Fruit fly (Drosophila melanogaster) whole organism, embryonic: ENCODE results near the gene Syx5.

Experiments
- B-H1 ChIP-seq: fragments of 200-800 bp; sonication (Bioruptor generic); IDR thresholded peaks from 3 replicates; pipeline ENCODE4 v1.3.6; 2022; ENCODE audit warnings: missing biosample characterization, missing genetic modification characterization
- CG10209 ChIP-seq: fragments of 200-800 bp; sonication (Bioruptor generic); optimal IDR thresholded peaks from 3 replicates; lab custom pipeline; 2017; ENCODE audit warnings: missing biosample characterization, mild to moderate bottlenecking, missing genetic modification characterization, missing genetic modification reagents
- CG10431 ChIP-seq: fragments of 200-800 bp; sonication (Bioruptor generic); optimal IDR thresholded peaks from 3 replicates; lab custom pipeline; 2018; ENCODE audit warnings: missing biosample characterization, mild to moderate bottlenecking, missing genetic modification characterization
- CG11398 ChIP-seq: fragments of 200-800 bp; sonication (Bioruptor generic); optimal IDR thresholded peaks from 2 replicates; lab custom pipeline; 2016; ENCODE audit warnings: missing biosample characterization, missing genetic modification characterization
- CG12236 ChIP-seq: fragments of 200-800 bp; sonication (Bioruptor generic); optimal IDR thresholded peaks from 2 replicates; lab custom pipeline; 2016; ENCODE audit warnings: missing biosample characterization, missing genetic modification characterization
- CG15696 ChIP-seq: fragments of 200-800 bp; sonication (Bioruptor generic); optimal IDR thresholded peaks from 2 replicates; lab custom pipeline; 2019; ENCODE audit warnings: missing biosample characterization, mild to moderate bottlenecking, missing genetic modification characterization, moderate library complexity
- CG1603 ChIP-seq: fragments of 200-800 bp; sonication (Bioruptor generic); optimal IDR thresholded peaks from 2 replicates; lab custom pipeline; 2019; ENCODE audit warnings: missing biosample characterization, mild to moderate bottlenecking, missing genetic modification characterization, moderate library complexity
- CG17829 ChIP-seq: fragments of 200-800 bp; optimal IDR thresholded peaks from 2 replicates; lab custom pipeline; 2019; ENCODE audit warnings: missing biosample characterization, mild to moderate bottlenecking, missing genetic modification characterization, moderate library complexity
- CG2199 ChIP-seq: fragments of 200-800 bp; sonication (Bioruptor generic); IDR thresholded peaks from 3 replicates; pipeline ENCODE4 v1.3.6; 2022; ENCODE audit warnings: missing biosample characterization, missing genetic modification characterization
- CG2678 ChIP-seq: fragments of 200-800 bp; sonication (Bioruptor generic); optimal IDR thresholded peaks from 3 replicates; lab custom pipeline; 2019; ENCODE audit warnings: missing biosample characterization, mild to moderate bottlenecking, missing genetic modification characterization, moderate library complexity
- CG30020 ChIP-seq: fragments of 200-800 bp; optimal IDR thresholded peaks from 2 replicates; lab custom pipeline; 2019; ENCODE audit warnings: missing biosample characterization, mild to moderate bottlenecking, missing genetic modification characterization, moderate library complexity
- CG33557 ChIP-seq: fragments of 200-800 bp; sonication (Bioruptor generic); optimal IDR thresholded peaks from 2 replicates; lab custom pipeline; 2019; ENCODE audit warnings: missing biosample characterization, mild to moderate bottlenecking, missing genetic modification characterization, moderate library complexity
- CG34376 ChIP-seq: fragments of 200-800 bp; sonication (Bioruptor generic); optimal IDR thresholded peaks from 2 replicates; lab custom pipeline; 2018; ENCODE audit warnings: missing biosample characterization, mild to moderate bottlenecking, missing genetic modification characterization
- CG34422 ChIP-seq: fragments of 200-800 bp; sonication (Bioruptor generic); IDR thresholded peaks from 3 replicates; pipeline ENCODE4 v1.3.6; 2022; ENCODE audit warnings: missing biosample characterization, missing genetic modification characterization
- CG4707 ChIP-seq: fragments of 200-800 bp; sonication (Bioruptor generic); optimal IDR thresholded peaks from 2 replicates; lab custom pipeline; 2018; ENCODE audit warnings: missing biosample characterization, mild to moderate bottlenecking, missing genetic modification characterization, moderate library complexity
- CG6765 ChIP-seq: fragments of 200-800 bp; sonication (Bioruptor generic); optimal IDR thresholded peaks from 3 replicates; lab custom pipeline; 2017; ENCODE audit warnings: missing biosample characterization, mild to moderate bottlenecking, missing genetic modification characterization
- CG7271 ChIP-seq: fragments of 200-800 bp; sonication (Bioruptor generic); optimal IDR thresholded peaks from 2 replicates; lab custom pipeline; 2018; ENCODE audit warnings: missing biosample characterization, mild to moderate bottlenecking, missing genetic modification characterization, moderate library complexity
- CG7357 ChIP-seq: fragments of 200-800 bp; sonication (Bioruptor generic); IDR thresholded peaks from 3 replicates; pipeline ENCODE4 v1.3.6; 2022; ENCODE audit warnings: missing biosample characterization, missing genetic modification characterization
- CG7839 ChIP-seq: fragments of 200-800 bp; sonication (Bioruptor generic); optimal IDR thresholded peaks from 3 replicates; lab custom pipeline; 2018; ENCODE audit warnings: missing biosample characterization, mild to moderate bottlenecking, missing genetic modification characterization, moderate library complexity
- CG7963 ChIP-seq: fragments of 200-800 bp; sonication (Bioruptor generic); IDR thresholded peaks from 3 replicates; pipeline ENCODE4 v1.3.6; 2022; ENCODE audit warnings: missing biosample characterization, missing genetic modification characterization; ENCODE audit not compliant: partially characterized antibody
- CG8944 ChIP-seq: fragments of 200-800 bp; sonication (Bioruptor generic); optimal IDR thresholded peaks from 3 replicates; lab custom pipeline; 2016; ENCODE audit warnings: missing biosample characterization, missing genetic modification characterization
- CG9215 ChIP-seq: fragments of 200-800 bp; sonication (Bioruptor generic); IDR thresholded peaks from 2 replicates; pipeline ENCODE4 v1.3.6; 2022; ENCODE audit warnings: missing biosample characterization, missing genetic modification characterization
- CG9797 ChIP-seq: fragments of 200-800 bp; sonication (Bioruptor generic); optimal IDR thresholded peaks from 3 replicates; lab custom pipeline; 2018; ENCODE audit warnings: missing biosample characterization, mild to moderate bottlenecking, missing genetic modification characterization
- CHES-1-like ChIP-seq: fragments of 200-800 bp; sonication (Bioruptor generic); optimal IDR thresholded peaks from 2 replicates; lab custom pipeline; 2016; ENCODE audit warnings: missing biosample characterization, missing genetic modification characterization
- CoRest ChIP-seq: fragments of 200-800 bp; sonication (Bioruptor generic); optimal IDR thresholded peaks from 3 replicates; lab custom pipeline; 2018; ENCODE audit warnings: missing biosample characterization, mild to moderate bottlenecking, missing genetic modification characterization, moderate library complexity
- Fer3 ChIP-seq: fragments of 200-800 bp; sonication (Bioruptor generic); optimal IDR thresholded peaks from 2 replicates; lab custom pipeline; 2018; ENCODE audit warnings: missing biosample characterization, mild to moderate bottlenecking, missing genetic modification characterization, moderate library complexity
- HLHmδ ChIP-seq: fragments of 200-800 bp; sonication (Bioruptor generic); optimal IDR thresholded peaks from 2 replicates; lab custom pipeline; 2018; ENCODE audit warnings: missing biosample characterization, mild to moderate bottlenecking, missing genetic modification characterization, moderate library complexity
- Hmr ChIP-seq: fragments of 200-800 bp; sonication (Bioruptor generic); optimal IDR thresholded peaks from 3 replicates; lab custom pipeline; 2017; ENCODE audit warnings: mild to moderate bottlenecking, missing biosample characterization, missing genetic modification reagents, missing genetic modification characterization
- Mes4 ChIP-seq: fragments of 200-800 bp; sonication (Bioruptor generic); optimal IDR thresholded peaks from 2 replicates; lab custom pipeline; 2016; ENCODE audit warnings: missing biosample characterization, missing genetic modification characterization
- Mrtf ChIP-seq: fragments of 200-800 bp; sonication (Bioruptor generic); IDR thresholded peaks from 3 replicates; pipeline ENCODE4 v1.3.6; 2022; ENCODE audit warnings: missing biosample characterization, missing genetic modification characterization
- NK7.1 ChIP-seq: fragments of 200-800 bp; sonication (Bioruptor generic); optimal IDR thresholded peaks from 3 replicates; lab custom pipeline; 2016; ENCODE audit warnings: missing biosample characterization, missing genetic modification characterization
- Ptx1 ChIP-seq: fragments of 200-800 bp; sonication (Bioruptor generic); IDR thresholded peaks from 2 replicates; pipeline ENCODE4 v1.3.6; 2022; ENCODE audit warnings: missing biosample characterization, missing genetic modification characterization
- Sin3A ChIP-seq: fragments of >200 bp; optimal IDR thresholded peaks from 2 replicates; lab custom pipeline; 2018
- Sry-δ ChIP-seq: fragments of 200-800 bp; sonication (Bioruptor generic); optimal IDR thresholded peaks from 2 replicates; lab custom pipeline; 2016; ENCODE audit warnings: missing biosample characterization, missing genetic modification characterization
- Ssrp ChIP-seq: fragments of 200-800 bp; sonication (Bioruptor generic); optimal IDR thresholded peaks from 2 replicates; lab custom pipeline; 2018; ENCODE audit warnings: missing biosample characterization, mild to moderate bottlenecking, missing genetic modification characterization, moderate library complexity
- Trl ChIP-seq, 3 experiments: fragments of >200 bp in 2 of 3; fragments of 200-800 bp in 1 of 3; sonication (Bioruptor generic) in 1 of 3; optimal IDR thresholded peaks; 2 replicates in 1 of 3; 3 replicates in 2 of 3; lab custom pipeline; 2016 to 2017; ENCODE audit warnings: missing biosample characterization in 1 of 3, missing genetic modification characterization in 1 of 3
- YL-1 ChIP-seq: fragments of 200-800 bp; sonication (Bioruptor generic); optimal IDR thresholded peaks from 3 replicates; lab custom pipeline; 2017; ENCODE audit warnings: missing biosample characterization, mild to moderate bottlenecking, missing genetic modification characterization
- aop ChIP-seq: fragments of 200-800 bp; sonication (Bioruptor generic); IDR thresholded peaks from 2 replicates; pipeline ENCODE4 v1.3.6; 2022; ENCODE audit warnings: missing biosample characterization, missing genetic modification characterization
- da ChIP-seq: fragments of 200-800 bp; sonication (Bioruptor generic); optimal IDR thresholded peaks from 2 replicates; lab custom pipeline; 2016; ENCODE audit warnings: missing biosample characterization, missing genetic modification characterization
- ems ChIP-seq: fragments of 200-800 bp; sonication (Bioruptor generic); optimal IDR thresholded peaks from 3 replicates; lab custom pipeline; 2016; ENCODE audit warnings: missing biosample characterization, missing genetic modification characterization
- fu2 ChIP-seq: fragments of 200-800 bp; sonication (Bioruptor generic); optimal IDR thresholded peaks from 2 replicates; lab custom pipeline; 2016; ENCODE audit warnings: missing biosample characterization, missing genetic modification characterization
- lbe ChIP-seq: fragments of 200-800 bp; sonication (Bioruptor generic); optimal IDR thresholded peaks from 2 replicates; lab custom pipeline; 2016; ENCODE audit warnings: missing biosample characterization, mild to moderate bottlenecking, missing genetic modification characterization
- pita ChIP-seq: fragments of 200-800 bp; sonication (Bioruptor generic); optimal IDR thresholded peaks from 2 replicates; lab custom pipeline; 2017; ENCODE audit warnings: missing biosample characterization, mild to moderate bottlenecking, missing genetic modification characterization
- prd ChIP-seq, 3 experiments: fragments of >200 bp in 2 of 3; fragments of 200-800 bp in 1 of 3; sonication (Bioruptor generic) in 1 of 3; optimal IDR thresholded peaks in 2 of 3; IDR thresholded peaks in 1 of 3; 2 replicates in 2 of 3; 3 replicates in 1 of 3; pipeline versions ENCODE4 v1.3.6 to Lab custom; 2017 to 2022; ENCODE audit warnings: missing biosample characterization in 1 of 3, missing genetic modification characterization in 1 of 3
- rib ChIP-seq: fragments of 200-800 bp; sonication (Bioruptor generic); IDR thresholded peaks from 2 replicates; pipeline ENCODE4 v1.3.6; 2022; ENCODE audit warnings: missing biosample characterization, missing genetic modification characterization
- trh ChIP-seq: fragments of 200-800 bp; sonication (Bioruptor generic); optimal IDR thresholded peaks from 2 replicates; lab custom pipeline; 2016; ENCODE audit warnings: missing biosample characterization, missing genetic modification characterization
- ttk ChIP-seq: fragments of 200-800 bp; sonication (Bioruptor generic); IDR thresholded peaks from 2 replicates; pipeline ENCODE4 v2.1.2; 2022; ENCODE audit warnings: missing biosample characterization, missing genetic modification characterization
- wdn ChIP-seq: fragments of 200-800 bp; sonication (Bioruptor generic); IDR thresholded peaks from 2 replicates; pipeline ENCODE4 v1.3.6; 2022; ENCODE audit warnings: missing biosample characterization, missing genetic modification characterization
- zen ChIP-seq: fragments of 200-800 bp; sonication (Bioruptor generic); optimal IDR thresholded peaks from 3 replicates; lab custom pipeline; 2018; ENCODE audit warnings: missing biosample characterization, mild to moderate bottlenecking, missing genetic modification characterization, moderate library complexity

Syx5 gene

DNA sequence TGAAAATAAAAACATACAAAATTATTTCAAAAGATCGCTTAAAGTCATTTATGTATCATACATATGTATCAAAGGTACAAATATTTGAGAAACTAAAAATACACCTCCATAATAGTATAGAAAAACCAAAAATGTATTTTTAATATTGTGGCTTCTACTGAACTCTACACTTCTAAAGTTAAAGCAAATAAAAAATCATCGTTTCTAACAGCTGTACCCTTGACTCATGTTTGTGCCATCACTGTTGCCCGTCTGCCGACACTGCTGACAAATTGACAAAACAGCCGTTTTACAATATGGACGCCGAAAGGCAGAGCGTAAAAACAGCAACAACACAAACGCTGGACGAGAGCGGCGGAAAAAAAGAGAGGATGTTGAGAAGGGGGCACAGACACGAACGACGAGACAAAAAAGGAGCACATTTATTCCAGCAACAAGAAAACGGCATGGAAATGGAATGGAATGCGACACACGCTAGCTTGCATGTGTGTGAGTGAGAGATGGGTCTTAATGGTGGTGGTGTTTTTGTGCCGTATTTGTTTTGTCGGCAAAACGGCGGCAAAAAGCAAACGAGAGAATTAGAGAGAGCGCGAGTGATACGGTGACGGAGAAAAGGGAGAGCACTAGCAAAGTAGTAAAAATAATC, 20.7 kb upstream of the Syx5 start (continued):
- TF ChIP-seq CG9797 (GFP tag; lab: Kevin White, UChicago) (no peak), HLHmδ (GFP tag; lab: Kevin White, UChicago) (no peak), Sin3A (no peak), CHES-1-like (peak; percentile 85), Trl (optimal IDR thresholded peaks at IDR 0.05; lab: Kevin White, UChicago) (peak; percentile 83 to 93), Trl (GFP tag; optimal IDR thresholded peaks at IDR 0.05; lab: Kevin White, UChicago) (peak; percentile 27), CG1603 (tag; lab: Kevin White, UChicago) (peak; percentile 61), CG7357 (GFP tag; lab: Robert Waterston, UW) (peak; percentile 73; the same call in 1 of the 3 replicates), prd (optimal IDR thresholded peaks at IDR 0.05; lab: Kevin White, UChicago) (no peak), prd (GFP tag; IDR thresholded peaks at IDR 0.05; lab: Robert Waterston, UW) (no peak), NK7.1 (GFP tag; lab: Kevin White, UChicago) (peak; percentile 69), wdn (no peak), CG11398 (GFP tag; lab: Kevin White, UChicago) (peak; percentile 64), CG7839 (tag; lab: Kevin White, UChicago) (peak; percentile 87), CG2199 (no peak), da (GFP tag; lab: Kevin White, UChicago) (peak; percentile 26), Ssrp (tag; lab: Kevin White, UChicago) (peak; percentile 67), fu2 (GFP tag; lab: Kevin White, UChicago) (peak; percentile 79), Hmr (GFP tag; lab: Kevin White, UChicago) (peak; percentile 86), CG12236 (peak; percentile 15), ttk (GFP tag; lab: Robert Waterston, UW) (no peak), CG15696 (tag; lab: Kevin White, UChicago) (peak; percentile 76), CoRest (tag; lab: Kevin White, UChicago) (peak; percentile 80), Mrtf (GFP tag; lab: Robert Waterston, UW) (no peak), CG30020 (tag; lab: Kevin White, UChicago) (peak; percentile 32), trh (peak; percentile 55), CG10209 (GFP tag; lab: Kevin White, UChicago) (peak; percentile 88), rib (no peak), CG7271 (tag; lab: Kevin White, UChicago) (peak; percentile 50), CG7963 (no peak), CG6765 (GFP tag; lab: Kevin White, UChicago) (peak; percentile 81), aop (GFP tag; lab: Robert Waterston, UW) (no peak), B-H1 (GFP tag; lab: Robert Waterston, UW) (no peak), YL-1 (GFP tag; lab: Kevin White, UChicago) (no peak), CG17829 (tag; lab: Kevin White, UChicago) (peak; percentile 86), CG34376 (GFP tag; lab: Kevin White, UChicago) (no peak), CG34422 (GFP tag; lab: Robert Waterston, UW) (no peak), ems (GFP tag; lab: Kevin White, UChicago) (peak; percentile 21), CG8944 (GFP tag; lab: Kevin White, UChicago) (peak; percentile 53), CG33557 (GFP tag; lab: Kevin White, UChicago) (peak; percentile 39), zen (peak; percentile 82), lbe (GFP tag; lab: Kevin White, UChicago) (no peak), CG4707 (GFP tag; lab: Kevin White, UChicago) (peak; percentile 19), pita (GFP tag; lab: Kevin White, UChicago) (no peak), CG2678 (tag; lab: Kevin White, UChicago) (peak; percentile 91), CG9215 (GFP tag; lab: Robert Waterston, UW) (no peak), Mes4 (GFP tag; lab: Kevin White, UChicago) (peak; percentile 72), CG10431 (GFP tag; lab: Kevin White, UChicago) (no peak), Fer3 (tag; lab: Kevin White, UChicago) (peak; percentile 87), Sry-δ (GFP tag; lab: Kevin White, UChicago) (peak; percentile 41), Ptx1 (GFP tag; lab: Robert Waterston, UW) (no peak)
